Fruit fly (Drosophila melanogaster) whole organism, embryonic: Measurements from ENCODE around the gene CG14341.

Source experiments
- ATbp ChIP-seq: fragments of 200-800 bp; sonication (Bioruptor generic); optimal IDR thresholded peaks from 2 replicates; lab custom pipeline; 2017; ENCODE audit warnings: missing biosample characterization, mild to moderate bottlenecking, missing genetic modification characterization, missing genetic modification reagents
- Atf-2 ChIP-seq: fragments of 200-800 bp; sonication (Bioruptor generic); optimal IDR thresholded peaks from 2 replicates; lab custom pipeline; 2016; ENCODE audit warnings: missing biosample characterization, missing genetic modification characterization
- CG1024 ChIP-seq: fragments of 200-800 bp; sonication (Bioruptor generic); IDR thresholded peaks from 2 replicates; pipeline ENCODE4 v1.3.6; 2022; ENCODE audit warnings: missing biosample characterization, missing genetic modification characterization
- CG10267 ChIP-seq: fragments of 200-800 bp; sonication (Bioruptor generic); optimal IDR thresholded peaks from 2 replicates; lab custom pipeline; 2018; ENCODE audit warnings: missing biosample characterization, mild to moderate bottlenecking, missing genetic modification characterization, moderate library complexity
- CG10321 ChIP-seq: fragments of 200-800 bp; sonication (Bioruptor generic); IDR thresholded peaks from 2 replicates; pipeline ENCODE4 v1.3.6; 2022; ENCODE audit warnings: missing biosample characterization, missing genetic modification characterization
- CG10431 ChIP-seq: fragments of 200-800 bp; sonication (Bioruptor generic); optimal IDR thresholded peaks from 3 replicates; lab custom pipeline; 2018; ENCODE audit warnings: missing biosample characterization, mild to moderate bottlenecking, missing genetic modification characterization
- CG10654 ChIP-seq: fragments of 200-800 bp; sonication (Bioruptor generic); optimal IDR thresholded peaks from 2 replicates; lab custom pipeline; 2016; ENCODE audit warnings: missing biosample characterization, missing genetic modification characterization
- CG11723 ChIP-seq: fragments of 200-800 bp; sonication (Bioruptor generic); optimal IDR thresholded peaks from 2 replicates; lab custom pipeline; 2017; ENCODE audit warnings: missing biosample characterization, mild to moderate bottlenecking, missing genetic modification characterization
- CG12155 ChIP-seq: fragments of 200-800 bp; sonication (Bioruptor generic); optimal IDR thresholded peaks from 3 replicates; lab custom pipeline; 2016; ENCODE audit warnings: missing biosample characterization, missing genetic modification characterization
- CG14667 ChIP-seq: fragments of 200-800 bp; sonication (Bioruptor generic); IDR thresholded peaks from 2 replicates; pipeline ENCODE4 v1.3.6; 2022; ENCODE audit warnings: missing biosample characterization, missing genetic modification characterization
- CG14860 ChIP-seq: fragments of 200-800 bp; sonication (Bioruptor generic); IDR thresholded peaks from 3 replicates; pipeline ENCODE4 v1.3.6; 2022; ENCODE audit warnings: missing biosample characterization, missing genetic modification characterization; ENCODE audit not compliant: partially characterized antibody
- CG14965 ChIP-seq: fragments of 200-800 bp; sonication (Bioruptor generic); optimal IDR thresholded peaks from 2 replicates; lab custom pipeline; 2016; ENCODE audit warnings: missing biosample characterization, missing genetic modification characterization, borderline replicate concordance
- CG1647 ChIP-seq: fragments of 200-800 bp; sonication (Bioruptor generic); optimal IDR thresholded peaks from 3 replicates; lab custom pipeline; 2016; ENCODE audit warnings: missing biosample characterization, missing genetic modification characterization
- CG16779 ChIP-seq: fragments of 200-800 bp; sonication (Bioruptor generic); IDR thresholded peaks from 2 replicates; pipeline ENCODE4 v1.3.6; 2022; ENCODE audit warnings: missing biosample characterization, missing genetic modification characterization
- CG17829 ChIP-seq: fragments of 200-800 bp; optimal IDR thresholded peaks from 2 replicates; lab custom pipeline; 2019; ENCODE audit warnings: missing biosample characterization, mild to moderate bottlenecking, missing genetic modification characterization, moderate library complexity
- CG18011 ChIP-seq: fragments of 200-800 bp; sonication (Bioruptor generic); optimal IDR thresholded peaks from 2 replicates; lab custom pipeline; 2017; ENCODE audit warnings: missing biosample characterization, missing genetic modification characterization, mild to moderate bottlenecking, moderate library complexity, missing genotype
- CG3163 ChIP-seq: fragments of 200-800 bp; sonication (Bioruptor generic); optimal IDR thresholded peaks from 3 replicates; lab custom pipeline; 2016; ENCODE audit warnings: missing biosample characterization, missing genetic modification characterization
- CG3281 ChIP-seq: fragments of 200-800 bp; sonication (Bioruptor generic); optimal IDR thresholded peaks from 3 replicates; lab custom pipeline; 2017; ENCODE audit warnings: missing biosample characterization, mild to moderate bottlenecking, missing genetic modification characterization
- CG34224 ChIP-seq: fragments of 200-800 bp; sonication (Bioruptor generic); IDR thresholded peaks from 3 replicates; pipeline ENCODE4 v1.3.6; 2022; ENCODE audit warnings: missing biosample characterization, missing genetic modification characterization; ENCODE audit not compliant: partially characterized antibody
- CG4404 ChIP-seq: fragments of 200-800 bp; sonication (Bioruptor generic); IDR thresholded peaks from 2 replicates; pipeline ENCODE4 v1.3.6; 2022; ENCODE audit warnings: missing biosample characterization, missing genetic modification characterization
- CG9727 ChIP-seq: fragments of 200-800 bp; sonication (Bioruptor generic); optimal IDR thresholded peaks from 3 replicates; lab custom pipeline; 2017; ENCODE audit warnings: missing biosample characterization, mild to moderate bottlenecking, missing genetic modification characterization
- Dbx ChIP-seq: fragments of 200-800 bp; sonication (Bioruptor generic); IDR thresholded peaks from 3 replicates; pipeline ENCODE4 v1.3.6; 2022; ENCODE audit warnings: missing biosample characterization, missing genetic modification characterization
- Dek ChIP-seq: fragments of 200-800 bp; sonication (Bioruptor generic); optimal IDR thresholded peaks from 3 replicates; lab custom pipeline; 2019; ENCODE audit warnings: missing biosample characterization, mild to moderate bottlenecking, missing genetic modification characterization, moderate library complexity
- Dll ChIP-seq: fragments of 200-800 bp; sonication (Bioruptor generic); IDR thresholded peaks from 4 replicates; pipeline ENCODE4 v1.3.6; 2022; ENCODE audit warnings: missing biosample characterization, missing genetic modification characterization; ENCODE audit not compliant: partially characterized antibody
- Ets65A ChIP-seq: fragments of 200-800 bp; sonication (Bioruptor generic); peaks from one replicate; lab custom pipeline; 2016; ENCODE audit warnings: missing biosample characterization, missing genetic modification characterization
- H15 ChIP-seq: fragments of 200-800 bp; sonication (Bioruptor generic); IDR thresholded peaks from 3 replicates; pipeline ENCODE4 v1.3.6; 2022; ENCODE audit warnings: missing biosample characterization, missing genetic modification characterization
- MESR4 ChIP-seq: fragments of 200-800 bp; sonication (Bioruptor generic); optimal IDR thresholded peaks from 2 replicates; lab custom pipeline; 2018; ENCODE audit warnings: missing biosample characterization, mild to moderate bottlenecking, missing genetic modification characterization, moderate library complexity
- Sox100B ChIP-seq: fragments of 200-800 bp; sonication (Bioruptor generic); optimal IDR thresholded peaks from 3 replicates; lab custom pipeline; 2018; ENCODE audit warnings: missing biosample characterization, mild to moderate bottlenecking, missing genetic modification characterization
- Sry-δ ChIP-seq: fragments of 200-800 bp; sonication (Bioruptor generic); optimal IDR thresholded peaks from 2 replicates; lab custom pipeline; 2016; ENCODE audit warnings: missing biosample characterization, missing genetic modification characterization
- TFAM ChIP-seq: fragments of 200-800 bp; sonication (Bioruptor generic); optimal IDR thresholded peaks from 2 replicates; lab custom pipeline; 2017; ENCODE audit warnings: missing biosample characterization, missing genetic modification characterization, inconsistent platforms
- Tbp ChIP-seq: fragments of >200 bp; optimal IDR thresholded peaks from 2 replicates; lab custom pipeline; 2018; ENCODE audit warnings: missing biosample characterization, missing genetic modification characterization
- Xrp1 ChIP-seq: fragments of 200-800 bp; sonication (Bioruptor generic); IDR thresholded peaks from 2 replicates; pipeline ENCODE4 v1.3.6; 2022; ENCODE audit warnings: missing biosample characterization, missing genetic modification characterization
- ab ChIP-seq: fragments of 200-800 bp; sonication (Bioruptor generic); optimal IDR thresholded peaks from 2 replicates; lab custom pipeline; 2016; ENCODE audit warnings: missing biosample characterization, missing genetic modification characterization
- bbx ChIP-seq: fragments of 200-800 bp; sonication (Bioruptor generic); IDR thresholded peaks from 2 replicates; pipeline ENCODE4 v1.3.6; 2022; ENCODE audit warnings: missing biosample characterization, missing genetic modification characterization; ENCODE audit not compliant: partially characterized antibody
- chn ChIP-seq: fragments of 200-800 bp; sonication (Bioruptor generic); optimal IDR thresholded peaks from 2 replicates; lab custom pipeline; 2016; ENCODE audit warnings: missing biosample characterization, missing genetic modification characterization
- crc ChIP-seq: fragments of 200-800 bp; sonication (Bioruptor generic); optimal IDR thresholded peaks from 2 replicates; lab custom pipeline; 2016; ENCODE audit warnings: missing biosample characterization, missing genetic modification characterization
- disco-r ChIP-seq: fragments of 200-800 bp; sonication (Bioruptor generic); optimal IDR thresholded peaks from 2 replicates; lab custom pipeline; 2016; ENCODE audit warnings: missing biosample characterization, missing genetic modification characterization
- fd96Cb ChIP-seq: fragments of 200-800 bp; sonication (Bioruptor generic); optimal IDR thresholded peaks from 2 replicates; lab custom pipeline; 2018; ENCODE audit warnings: missing biosample characterization, mild to moderate bottlenecking, missing genetic modification characterization, moderate library complexity
- hbn ChIP-seq: fragments of 200-800 bp; sonication (Bioruptor generic); IDR thresholded peaks from 2 replicates; pipeline ENCODE4 v1.3.6; 2022; ENCODE audit warnings: missing biosample characterization, missing genetic modification characterization; ENCODE audit not compliant: partially characterized antibody
- jigr1 ChIP-seq: fragments of 200-800 bp; sonication (Bioruptor generic); IDR thresholded peaks from 3 replicates; pipeline ENCODE4 v1.3.6; 2022; ENCODE audit warnings: missing biosample characterization, missing genetic modification characterization
- lbe ChIP-seq: fragments of 200-800 bp; sonication (Bioruptor generic); optimal IDR thresholded peaks from 2 replicates; lab custom pipeline; 2016; ENCODE audit warnings: missing biosample characterization, mild to moderate bottlenecking, missing genetic modification characterization
- nerfin-1 ChIP-seq: fragments of 200-800 bp; sonication (Bioruptor generic); optimal IDR thresholded peaks from 3 replicates; lab custom pipeline; 2019; ENCODE audit warnings: missing biosample characterization, mild to moderate bottlenecking, missing genetic modification characterization, moderate library complexity
- org-1 ChIP-seq: fragments of 200-800 bp; sonication (Bioruptor generic); optimal IDR thresholded peaks from 2 replicates; lab custom pipeline; 2017; ENCODE audit warnings: missing biosample characterization, missing genetic modification characterization
- pb ChIP-seq: fragments of 200-800 bp; sonication (Bioruptor generic); optimal IDR thresholded peaks from 3 replicates; lab custom pipeline; 2016; ENCODE audit warnings: missing biosample characterization, missing genetic modification characterization
- pzg ChIP-seq: fragments of 200-800 bp; sonication (Bioruptor generic); optimal IDR thresholded peaks from 3 replicates; lab custom pipeline; 2018; ENCODE audit warnings: missing biosample characterization, mild to moderate bottlenecking, missing genetic modification characterization, moderate library complexity
- sens-2 ChIP-seq: fragments of 200-800 bp; sonication (Bioruptor generic); IDR thresholded peaks from 2 replicates; pipeline ENCODE4 v1.3.6; 2022; ENCODE audit warnings: missing biosample characterization, missing genetic modification characterization
- sna ChIP-seq: fragments of 200-800 bp; sonication (Bioruptor generic); IDR thresholded peaks from 2 replicates; pipeline ENCODE4 v1.3.6; 2022; ENCODE audit warnings: missing biosample characterization, missing genetic modification characterization; ENCODE audit not compliant: partially characterized antibody
- zfh2 ChIP-seq: fragments of 200-800 bp; sonication (Bioruptor generic); optimal IDR thresholded peaks from 2 replicates; lab custom pipeline; 2016; ENCODE audit warnings: missing biosample characterization, missing genetic modification characterization

Gene CG14341

DNA sequence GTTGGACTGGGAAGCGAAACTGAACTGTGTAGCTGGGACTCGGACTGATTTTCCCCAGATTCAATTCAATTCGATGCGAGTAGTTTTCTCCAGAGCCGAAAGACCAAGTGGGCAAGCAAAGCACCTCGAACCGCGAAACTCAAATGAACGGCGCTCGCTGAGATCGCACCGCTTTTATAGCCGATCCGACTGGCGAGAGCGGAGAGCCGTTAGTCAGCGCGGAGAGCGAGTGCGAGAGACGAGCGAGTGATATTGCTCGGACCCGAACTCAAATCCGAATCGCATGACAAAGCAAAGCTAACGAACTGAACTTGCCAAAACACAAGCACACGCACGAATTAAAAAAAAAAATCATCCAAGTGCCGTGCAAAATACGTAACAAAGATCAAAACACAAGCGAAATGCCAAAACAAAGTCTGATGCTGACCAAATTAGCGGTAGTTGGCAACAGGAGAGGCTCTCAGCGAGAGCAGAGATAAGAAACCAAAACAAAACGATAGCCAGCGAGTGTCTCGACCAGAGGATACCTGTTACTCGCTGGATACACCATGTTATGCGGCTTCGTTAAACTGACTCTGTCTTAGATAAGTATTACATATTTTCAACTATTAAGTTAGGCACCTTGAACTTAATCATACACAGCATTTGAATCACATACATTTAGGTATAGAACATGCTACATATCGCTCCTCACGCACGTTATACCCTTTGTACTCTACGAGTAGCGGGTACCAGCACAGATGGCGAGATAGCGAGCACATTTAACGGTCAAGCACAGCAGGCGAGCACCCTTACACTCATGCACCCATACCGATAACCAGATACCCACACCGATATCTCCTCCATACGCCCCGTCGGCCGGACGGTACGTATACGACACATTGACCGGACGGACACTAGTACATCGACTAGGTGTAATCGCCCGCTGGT is 47.2 kb upstream of the CG14341 start (continued):
- TF ChIP-seq chn (GFP tag; lab: Kevin White, UChicago) = peak; percentile 53
- TF ChIP-seq CG10267 (tag; lab: Kevin White, UChicago) = peak; percentile 29
- no peak for TF ChIP-seq MESR4 (GFP tag; lab: Kevin White, UChicago)
- TF ChIP-seq CG12155 (GFP tag; lab: Kevin White, UChicago) = peak; percentile 85
- peak; percentile 73 for TF ChIP-seq CG16779
- peak; percentile 50 for TF ChIP-seq Dek (tag; lab: Kevin White, UChicago)
- TF ChIP-seq CG18011 (GFP tag; lab: Kevin White, UChicago) = peak; percentile 51
- 0 out of 2 replicates have a peak, but pooled peaks have one; percentile 6 for TF ChIP-seq sens-2 (GFP tag; lab: Robert Waterston, UW)
- TF ChIP-seq CG3163 (GFP tag; lab: Kevin White, UChicago) = no peak
- TF ChIP-seq Xrp1 (GFP tag; lab: Robert Waterston, UW) = peak; percentile 75
- TF ChIP-seq pzg (GFP tag; lab: Kevin White, UChicago) = no peak
- no peak for TF ChIP-seq CG14860 (GFP tag; lab: Robert Waterston, UW)
- peak; percentile 84 for TF ChIP-seq CG9727 (GFP tag; lab: Kevin White, UChicago)
- no peak for TF ChIP-seq sna (GFP tag; lab: Robert Waterston, UW)
- peak; percentile 69 for TF ChIP-seq CG3281
- TF ChIP-seq CG10431 (GFP tag; lab: Kevin White, UChicago) = no peak
- TF ChIP-seq hbn (GFP tag; lab: Robert Waterston, UW) = no peak
- TF ChIP-seq CG14965 (GFP tag; lab: Kevin White, UChicago) = no peak
- no peak for TF ChIP-seq Sry-δ (GFP tag; lab: Kevin White, UChicago)
- peak; percentile 21 for TF ChIP-seq CG17829
- TF ChIP-seq CG11723 (GFP tag; lab: Kevin White, UChicago) = no peak
- no peak; the same call in 1 of the 2 replicates for TF ChIP-seq CG14667 (GFP tag; lab: Robert Waterston, UW)
- TF ChIP-seq Dbx = peak; percentile 75; the same call in 2 of the 3 replicates
- TF ChIP-seq TFAM = no peak
- no peak for TF ChIP-seq crc (GFP tag; lab: Kevin White, UChicago)
- peak; percentile 20; the same call in 1 of the 2 replicates for TF ChIP-seq bbx
- TF ChIP-seq CG1024 (GFP tag; lab: Robert Waterston, UW) = peak; percentile 25; the same call in 1 of the 2 replicates
- TF ChIP-seq pb = no peak
- peak; percentile 57 for TF ChIP-seq Atf-2 (GFP tag; lab: Kevin White, UChicago)
- peak; percentile 54 for TF ChIP-seq CG10654
- peak; percentile 44 for TF ChIP-seq Sox100B (GFP tag; lab: Kevin White, UChicago)
- no peak for TF ChIP-seq Tbp (GFP tag; lab: Kevin White, UChicago)
- TF ChIP-seq nerfin-1 (tag; lab: Kevin White, UChicago) = no peak
- TF ChIP-seq zfh2 (GFP tag; lab: Kevin White, UChicago) = peak; percentile 75
- peak; percentile 47; the same call in 2 of the 3 replicates for TF ChIP-seq H15 (GFP tag; lab: Robert Waterston, UW)
- TF ChIP-seq CG10321 (GFP tag; lab: Robert Waterston, UW) = no peak
- peak; percentile 55 for TF ChIP-seq ab (GFP tag; lab: Kevin White, UChicago)
- peak; percentile 81 for TF ChIP-seq Ets65A
- peak; percentile 49 for TF ChIP-seq ATbp (GFP tag; lab: Kevin White, UChicago)
- TF ChIP-seq Dll (GFP tag; lab: Robert Waterston, UW) = no peak
- peak; percentile 63 for TF ChIP-seq fd96Cb (tag; lab: Kevin White, UChicago)
- peak; percentile 11 for TF ChIP-seq disco-r (GFP tag; lab: Kevin White, UChicago)
- peak; percentile 66 for TF ChIP-seq CG4404 (GFP tag; lab: Robert Waterston, UW)
- TF ChIP-seq CG1647 = peak; percentile 59
- peak; percentile 52 for TF ChIP-seq lbe
- peak; percentile 78 for TF ChIP-seq org-1 (GFP tag; lab: Kevin White, UChicago)
- peak; percentile 46; the same call in 1 of the 3 replicates for TF ChIP-seq jigr1 (GFP tag; lab: Robert Waterston, UW)
- peak; percentile 50; the same call in 2 of the 3 replicates for TF ChIP-seq CG34224 (GFP tag; lab: Robert Waterston, UW)
